Fruit fly (Drosophila melanogaster): ENCODE results near the gene ArgRS.

Gene ArgRS

dm6 chrX:15859869-15860268 lies 15.9 kb upstream of the ArgRS start, which contains the start of gene Gbeta13F (continued):
- TF ChIP-seq Poxn (GFP tag; IDR thresholded peaks at IDR 0.05) (no peak), CG11093 (GFP tag; IDR thresholded peaks at IDR 0.05) (no peak), sna (GFP tag; IDR thresholded peaks at IDR 0.05; ENCODE audit: partially characterized antibody) (no peak), CG17385 (GFP tag; optimal IDR thresholded peaks at IDR 0.05) (no peak), CG10267 (tag; optimal IDR thresholded peaks at IDR 0.05) (no peak), Nf-YA (GFP tag; IDR thresholded peaks at IDR 0.05) (no peak), Fer1 (GFP tag; optimal IDR thresholded peaks at IDR 0.05) (no peak), amos (GFP tag; IDR thresholded peaks at IDR 0.05; ENCODE audit: partially characterized antibody) (peak; percentile 78; the same call in 1 of the 2 replicates), hkb (optimal IDR thresholded peaks at IDR 0.05) (no peak), hkb (GFP tag; IDR thresholded peaks at IDR 0.05) (no peak), trh (GFP tag; optimal IDR thresholded peaks at IDR 0.05) (no peak), Doc2 (GFP tag; IDR thresholded peaks at IDR 0.05) (no peak), CG9932 (GFP tag; IDR thresholded peaks at IDR 0.05) (peak; percentile 55), BEAF-32 (GFP tag; optimal IDR thresholded peaks at IDR 0.05) (peak; percentile 70), Hmx (GFP tag; optimal IDR thresholded peaks at IDR 0.05) (no peak), CG11723 (GFP tag; optimal IDR thresholded peaks at IDR 0.05) (no peak), ci (GFP tag; IDR thresholded peaks at IDR 0.05) (no peak), Hr78 (GFP tag; optimal IDR thresholded peaks at IDR 0.05) (no peak), stc (GFP tag; IDR thresholded peaks at IDR 0.05) (no peak), CG10959 (GFP tag; IDR thresholded peaks at IDR 0.05) (no peak), gcm2 (GFP tag; optimal IDR thresholded peaks at IDR 0.05) (no peak), CG12104 (GFP tag; optimal IDR thresholded peaks at IDR 0.05) (no peak), inv (GFP tag; IDR thresholded peaks at IDR 0.05; ENCODE audit: partially characterized antibody) (peak; percentile 58), caup (GFP tag; optimal IDR thresholded peaks at IDR 0.05; ENCODE audit: severe bottlenecking) (no peak), slp2 (GFP tag; optimal IDR thresholded peaks at IDR 0.05) (no peak), lab (GFP tag; optimal IDR thresholded peaks at IDR 0.05) (no peak), Doc3 (GFP tag; IDR thresholded peaks at IDR 0.05; ENCODE audit: partially characterized antibody) (0 out of 3 replicates have a peak, but pooled peaks have one; percentile 9), Gug (GFP tag; IDR thresholded peaks at IDR 0.05) (peak; percentile 31; the same call in 1 of the 4 replicates), corto (GFP tag; optimal IDR thresholded peaks at IDR 0.05) (no peak), tll (GFP tag; optimal IDR thresholded peaks at IDR 0.05) (no peak), Ravus (GFP tag; IDR thresholded peaks at IDR 0.05) (no peak), Sry-β (GFP tag; optimal IDR thresholded peaks at IDR 0.05) (no peak), Dfd (GFP tag; optimal IDR thresholded peaks at IDR 0.05) (no peak), CG16779 (GFP tag; IDR thresholded peaks at IDR 0.05) (no peak), Hmr (GFP tag; optimal IDR thresholded peaks at IDR 0.05) (no peak), Lim3 (GFP tag; IDR thresholded peaks at IDR 0.05) (no peak), MBD-R2 (GFP tag; IDR thresholded peaks at IDR 0.05) (peak; percentile 8; the same call in 1 of the 2 replicates), CG7839 (tag; optimal IDR thresholded peaks at IDR 0.05) (no peak), oc (tag; optimal IDR thresholded peaks at IDR 0.05) (no peak), CG4707 (GFP tag; optimal IDR thresholded peaks at IDR 0.05) (no peak), CG10654 (GFP tag; optimal IDR thresholded peaks at IDR 0.05) (no peak), H15 (GFP tag; IDR thresholded peaks at IDR 0.05) (no peak; the same call in 2 of the 3 replicates), HLH54F (GFP tag; optimal IDR thresholded peaks at IDR 0.05) (no peak), scrt (GFP tag; optimal IDR thresholded peaks at IDR 0.05) (no peak), Eip74EF (GFP tag; optimal IDR thresholded peaks at IDR 0.05) (no peak), CG12744 (GFP tag; optimal IDR thresholded peaks at IDR 0.05) (no peak), al (GFP tag; IDR thresholded peaks at IDR 0.05) (no peak), Meics (GFP tag; optimal IDR thresholded peaks at IDR 0.05) (no peak), CTCF (GFP tag; optimal IDR thresholded peaks at IDR 0.05) (no peak), CG18599 (GFP tag; optimal IDR thresholded peaks at IDR 0.05) (no peak), D19A (tag; optimal IDR thresholded peaks at IDR 0.05) (no peak)
